Fruit fly (Drosophila melanogaster) whole organism, wandering third instar larva: ENCODE data around the gene CG31463.
A peak's percentile ranks its signal among the peaks of the same experiment; 100 is the strongest.

Experiments
- CG32264 ChIP-seq: fragments of 200-800 bp; sonication (Bioruptor generic); optimal IDR thresholded peaks from 2 replicates; lab custom pipeline; 2016; ENCODE audit warnings: missing biosample characterization, missing genetic modification characterization
- CG9705 ChIP-seq: fragments of 200-800 bp; sonication (Bioruptor generic); optimal IDR thresholded peaks from 2 replicates; lab custom pipeline; 2018; ENCODE audit warnings: missing biosample characterization, mild to moderate bottlenecking, missing genetic modification characterization
- CrebA ChIP-seq: fragments of 200-800 bp; sonication (Bioruptor generic); optimal IDR thresholded peaks from 2 replicates; lab custom pipeline; 2016; ENCODE audit warnings: missing biosample characterization, mild to moderate bottlenecking, missing genetic modification characterization, borderline replicate concordance
- Dfd ChIP-seq: fragments of >200 bp; optimal IDR thresholded peaks from 2 replicates; lab custom pipeline; 2017; ENCODE audit warnings: missing biosample characterization, missing genetic modification characterization
- GATAd ChIP-seq: sonication (Bioruptor generic); optimal IDR thresholded peaks from 2 replicates; lab custom pipeline; 2016; ENCODE audit warnings: missing biosample characterization, missing genetic modification characterization
- HLH106 ChIP-seq: fragments of 200-800 bp; optimal IDR thresholded peaks from 3 replicates; lab custom pipeline; 2019; ENCODE audit warnings: missing biosample characterization, mild to moderate bottlenecking, missing genetic modification characterization, moderate library complexity
- Hr78 ChIP-seq: fragments of >200 bp; optimal IDR thresholded peaks from 2 replicates; lab custom pipeline; 2017; ENCODE audit warnings: missing biosample characterization, missing genetic modification characterization
- Hr83 ChIP-seq: fragments of 200-300 bp; sonication (Bioruptor generic); optimal IDR thresholded peaks from 2 replicates; lab custom pipeline; 2016; ENCODE audit warnings: missing biosample characterization, mild to moderate bottlenecking, missing genetic modification characterization, moderate library complexity; ENCODE audit not compliant: poor library complexity, severe bottlenecking
- Jra ChIP-seq: sonication (Bioruptor generic); optimal IDR thresholded peaks from 2 replicates; lab custom pipeline; 2016; ENCODE audit warnings: missing biosample characterization, missing genetic modification characterization
- Mio ChIP-seq: sonication (Bioruptor generic); optimal IDR thresholded peaks from 2 replicates; lab custom pipeline; 2016; ENCODE audit warnings: missing biosample characterization, missing genetic modification characterization
- Rel ChIP-seq, 2 experiments: fragments of 200-800 bp; sonication (Bioruptor generic) in 1 of 2; optimal IDR thresholded peaks; 2 replicates in 1 of 2; 3 replicates in 1 of 2; lab custom pipeline; 2016 to 2019; ENCODE audit warnings: mild to moderate bottlenecking in 2 of 2, missing biosample characterization in 2 of 2, missing genetic modification characterization in 2 of 2, moderate library complexity in 1 of 2
- Vsx2 ChIP-seq: fragments of 200-300, 225-300 bp; sonication (Bioruptor generic); optimal IDR thresholded peaks from 2 replicates; lab custom pipeline; 2018; ENCODE audit warnings: missing biosample characterization, missing genetic modification characterization; ENCODE audit not compliant: partially characterized antibody
- br ChIP-seq: fragments of 200-800 bp; sonication (Bioruptor generic); optimal IDR thresholded peaks from 2 replicates; lab custom pipeline; 2016; ENCODE audit warnings: missing biosample characterization, missing genetic modification characterization
- brk ChIP-seq: fragments of 200-800 bp; sonication (Bioruptor generic); optimal IDR thresholded peaks from 2 replicates; lab custom pipeline; 2016; ENCODE audit warnings: missing biosample characterization, mild to moderate bottlenecking, missing genetic modification characterization
- dl ChIP-seq, 2 experiments: fragments of 175-275, 200-275 bp in 1 of 2; fragments of 200-275 bp in 1 of 2; sonication (Bioruptor generic); optimal IDR thresholded peaks; lab custom pipeline; 2018; ENCODE audit warnings: mild to moderate bottlenecking in 2 of 2, missing biosample characterization in 2 of 2, missing genetic modification characterization in 2 of 2, moderate library complexity in 2 of 2; ENCODE audit not compliant: partially characterized antibody in 2 of 2, insufficient read depth in 1 of 2
- dmrt93B ChIP-seq: fragments of 200-800 bp; sonication (Bioruptor generic); optimal IDR thresholded peaks from 2 replicates; lab custom pipeline; 2018; ENCODE audit warnings: missing biosample characterization, mild to moderate bottlenecking, missing genetic modification characterization
- h ChIP-seq: fragments of 200-800 bp; sonication (Bioruptor generic); optimal IDR thresholded peaks from 3 replicates; lab custom pipeline; 2016; ENCODE audit warnings: missing biosample characterization, mild to moderate bottlenecking, missing genetic modification characterization
- jim ChIP-seq: fragments of 175-275, 200-325 bp; sonication (Bioruptor generic); optimal IDR thresholded peaks from 2 replicates; lab custom pipeline; 2016; ENCODE audit warnings: missing biosample characterization, mild to moderate bottlenecking, missing genetic modification characterization
- lola ChIP-seq: fragments of >200 bp; optimal IDR thresholded peaks from 2 replicates; lab custom pipeline; 2017; ENCODE audit warnings: missing biosample characterization, missing genetic modification characterization
- pan ChIP-seq: fragments of >200 bp; optimal IDR thresholded peaks from 2 replicates; lab custom pipeline; 2017
- psq ChIP-seq: fragments of 200-800 bp; sonication (Bioruptor generic); optimal IDR thresholded peaks from 3 replicates; lab custom pipeline; 2017; ENCODE audit warnings: missing biosample characterization, mild to moderate bottlenecking, missing genetic modification characterization, moderate library complexity
- rgr ChIP-seq: fragments of 200-800 bp; sonication (Bioruptor generic); optimal IDR thresholded peaks from 3 replicates; lab custom pipeline; 2016; ENCODE audit warnings: missing biosample characterization, mild to moderate bottlenecking, missing genetic modification characterization
- usp ChIP-seq: fragments of >200 bp; optimal IDR thresholded peaks from 2 replicates; lab custom pipeline; 2017; ENCODE audit warnings: missing biosample characterization, missing genetic modification characterization
- woc ChIP-seq: sonication (Bioruptor generic); optimal IDR thresholded peaks from 2 replicates; lab custom pipeline; 2016; ENCODE audit warnings: missing biosample characterization, mild to moderate bottlenecking, missing genetic modification characterization

The CG31463 gene

DNA sequence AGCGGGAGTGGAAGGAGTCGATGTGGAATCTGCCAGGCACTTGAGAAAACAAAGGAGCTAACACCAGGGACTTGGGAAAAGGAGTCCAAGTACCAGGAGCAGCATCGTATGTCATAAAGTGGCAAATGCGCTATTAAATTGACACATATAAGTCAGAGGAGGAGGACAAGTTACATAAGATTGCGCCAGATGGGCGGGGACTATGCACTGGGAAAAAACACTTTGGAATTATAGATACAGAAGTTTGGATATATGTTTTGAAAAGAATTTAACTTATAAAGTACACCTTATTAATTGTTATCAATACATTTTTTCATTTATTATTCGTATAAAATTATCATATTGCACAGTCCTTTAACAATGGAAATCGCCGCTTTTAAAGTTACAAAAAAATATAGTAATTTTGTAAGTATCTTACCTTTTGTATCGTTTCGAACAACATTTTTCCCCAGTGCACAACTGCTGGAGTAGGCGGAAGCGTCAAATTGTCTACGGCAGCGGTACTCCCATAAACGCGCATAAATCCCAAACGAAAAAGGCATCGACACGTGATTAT lies 44.0 kb downstream of the CG31463 start:
- TF ChIP-seq HLH106 = no peak
- no peak for TF ChIP-seq usp (GFP tag; lab: Kevin White, UChicago)
- no peak for TF ChIP-seq dmrt93B (GFP tag; lab: Kevin White, UChicago)
- no peak for TF ChIP-seq Jra
- no peak for TF ChIP-seq rgr
- TF ChIP-seq pan (lab: Kevin White, UChicago) = no peak
- TF ChIP-seq Mio (GFP tag; lab: Kevin White, UChicago) = no peak
- TF ChIP-seq psq (GFP tag; lab: Kevin White, UChicago) = no peak
- TF ChIP-seq Hr83 (GFP tag; lab: Kevin White, UChicago) = no peak
- TF ChIP-seq CrebA (GFP tag; lab: Kevin White, UChicago) = no peak

DNA sequence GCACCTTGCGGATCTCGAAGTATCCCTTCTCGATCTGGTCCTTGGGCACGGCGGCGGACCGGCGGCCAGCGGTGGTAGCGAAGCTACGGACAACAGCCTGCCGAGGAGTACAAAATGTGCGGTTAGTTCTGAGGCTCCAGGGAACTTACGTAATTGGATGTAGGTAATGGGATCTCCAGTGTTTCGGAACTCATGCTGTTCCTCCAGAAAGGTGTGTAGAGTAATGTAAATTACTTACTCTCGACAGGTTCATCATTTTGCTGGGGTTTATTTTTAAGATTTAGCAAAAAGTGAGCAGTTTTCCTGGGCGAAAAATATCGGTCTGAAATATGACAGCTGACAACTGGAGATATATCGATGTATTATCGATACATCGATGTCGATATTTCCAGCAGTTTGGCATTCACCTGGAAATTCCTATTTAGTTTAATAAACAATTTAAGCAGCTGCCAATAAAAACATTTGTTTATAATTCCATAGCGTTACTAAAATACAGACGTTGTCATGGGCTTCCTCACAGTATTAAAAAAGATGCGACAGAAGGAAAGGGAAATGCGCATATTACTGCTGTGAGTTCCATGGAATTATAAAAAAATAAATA lies 48.6 kb downstream of the CG31463 start, which contains the start of the genes COX7A and Arl2:
COX7A (minus strand) TSS at position 369 of the 601 bp plus-strand sequence.
Arl2 (plus strand) TSS at position 426 of the 601 bp plus-strand sequence.
- TF ChIP-seq Rel (GFP tag; optimal IDR thresholded peaks at IDR 0.05; lab: Kevin White, UChicago) (no peak), Rel (tag; optimal IDR thresholded peaks at IDR 0.05; lab: Kevin White, UChicago) (peak; percentile 7), rgr (peak; percentile 26), CG32264 (GFP tag; lab: Kevin White, UChicago) (no peak), lola (GFP tag; lab: Kevin White, UChicago) (no peak), GATAd (GFP tag; lab: Kevin White, UChicago) (no peak), Vsx2 (GFP tag; lab: Kevin White, UChicago) (no peak), h (GFP tag; lab: Kevin White, UChicago) (no peak), Hr83 (GFP tag; lab: Kevin White, UChicago) (peak; percentile 29), brk (GFP tag; lab: Kevin White, UChicago) (no peak), CG9705 (GFP tag; lab: Kevin White, UChicago) (peak; percentile 26), pan (lab: Kevin White, UChicago) (no peak), CrebA (GFP tag; lab: Kevin White, UChicago) (no peak), usp (GFP tag; lab: Kevin White, UChicago) (no peak), woc (no peak), Dfd (GFP tag; lab: Kevin White, UChicago) (no peak), jim (no peak), dl (GFP tag; optimal IDR thresholded peaks at IDR 0.05; lab: Kevin White, UChicago; ENCODE audit: insufficient read depth in 1 of 2, partially characterized antibody in 2 of 2) (no peak), br (GFP tag; lab: Kevin White, UChicago) (no peak), Hr78 (GFP tag; lab: Kevin White, UChicago) (no peak)
